Fruit fly (Drosophila melanogaster) whole organism, embryonic: ENCODE measurements around the gene GIIIspla2.

Experiments
- Abd-B ChIP-seq: fragments of 200-800 bp; sonication (Bioruptor generic); optimal IDR thresholded peaks from 2 replicates; lab custom pipeline; 2018; ENCODE audit warnings: missing biosample characterization, mild to moderate bottlenecking, missing genetic modification characterization, moderate library complexity
- CG10321 ChIP-seq: fragments of 200-800 bp; sonication (Bioruptor generic); IDR thresholded peaks from 2 replicates; pipeline ENCODE4 v1.3.6; 2022; ENCODE audit warnings: missing biosample characterization, missing genetic modification characterization
- CG10959 ChIP-seq: fragments of 200-800 bp; sonication (Bioruptor generic); IDR thresholded peaks from 2 replicates; pipeline ENCODE4 v1.3.6; 2022; ENCODE audit warnings: missing biosample characterization, missing genetic modification characterization
- CG11398 ChIP-seq: fragments of 200-800 bp; sonication (Bioruptor generic); optimal IDR thresholded peaks from 2 replicates; lab custom pipeline; 2016; ENCODE audit warnings: missing biosample characterization, missing genetic modification characterization
- CG12071 ChIP-seq: fragments of 200-800 bp; sonication (Bioruptor generic); optimal IDR thresholded peaks from 3 replicates; lab custom pipeline; 2018; ENCODE audit warnings: missing biosample characterization, mild to moderate bottlenecking, missing genetic modification characterization
- CG12744 ChIP-seq: fragments of 200-800 bp; sonication (Bioruptor generic); optimal IDR thresholded peaks from 2 replicates; lab custom pipeline; 2016; ENCODE audit warnings: missing biosample characterization, missing genetic modification characterization
- CG13624 ChIP-seq: fragments of 200-800 bp; sonication (Bioruptor generic); optimal IDR thresholded peaks from 2 replicates; lab custom pipeline; 2016; ENCODE audit warnings: missing biosample characterization, missing genetic modification characterization
- CG15269 ChIP-seq: fragments of 200-800 bp; sonication (Bioruptor generic); optimal IDR thresholded peaks from 2 replicates; lab custom pipeline; 2018; ENCODE audit warnings: missing biosample characterization, mild to moderate bottlenecking, missing genetic modification characterization, moderate library complexity
- CG16815 ChIP-seq: fragments of 200-800 bp; sonication (Bioruptor generic); optimal IDR thresholded peaks from 3 replicates; lab custom pipeline; 2017; ENCODE audit warnings: missing biosample characterization, mild to moderate bottlenecking, missing genetic modification characterization
- CG17186 ChIP-seq: fragments of 200-800 bp; sonication (Bioruptor generic); optimal IDR thresholded peaks from 3 replicates; lab custom pipeline; 2017; ENCODE audit warnings: missing biosample characterization, missing genetic modification reagents, missing genetic modification characterization
- CG18011 ChIP-seq: fragments of 200-800 bp; sonication (Bioruptor generic); optimal IDR thresholded peaks from 2 replicates; lab custom pipeline; 2017; ENCODE audit warnings: missing biosample characterization, missing genetic modification characterization, mild to moderate bottlenecking, moderate library complexity, missing genotype
- CG2120 ChIP-seq: fragments of 200-800 bp; sonication (Bioruptor generic); optimal IDR thresholded peaks from 3 replicates; lab custom pipeline; 2016; ENCODE audit warnings: missing biosample characterization, missing genetic modification characterization
- CG2678 ChIP-seq: fragments of 200-800 bp; sonication (Bioruptor generic); optimal IDR thresholded peaks from 3 replicates; lab custom pipeline; 2019; ENCODE audit warnings: missing biosample characterization, mild to moderate bottlenecking, missing genetic modification characterization, moderate library complexity
- CG31388 ChIP-seq: fragments of 200-800 bp; sonication (Bioruptor generic); optimal IDR thresholded peaks from 2 replicates; lab custom pipeline; 2016; ENCODE audit warnings: missing biosample characterization, missing genetic modification characterization
- CG33557 ChIP-seq: fragments of 200-800 bp; sonication (Bioruptor generic); optimal IDR thresholded peaks from 2 replicates; lab custom pipeline; 2019; ENCODE audit warnings: missing biosample characterization, mild to moderate bottlenecking, missing genetic modification characterization, moderate library complexity
- CG4360 ChIP-seq: fragments of 200-800 bp; sonication (Bioruptor generic); IDR thresholded peaks from 2 replicates; pipeline ENCODE4 v1.3.6; 2022; ENCODE audit warnings: missing biosample characterization, missing genetic modification characterization
- CG4730 ChIP-seq: fragments of 200-800 bp; sonication (Bioruptor generic); IDR thresholded peaks from 2 replicates; pipeline ENCODE4 v1.3.6; 2022; ENCODE audit warnings: missing biosample characterization, missing genetic modification characterization
- CG6689 ChIP-seq: fragments of 200-800 bp; sonication (Bioruptor generic); IDR thresholded peaks from 2 replicates; pipeline ENCODE4 v1.3.6; 2022; ENCODE audit warnings: missing biosample characterization, missing genetic modification characterization
- CG6813 ChIP-seq: fragments of 200-800 bp; sonication (Bioruptor generic); optimal IDR thresholded peaks from 2 replicates; lab custom pipeline; 2017; ENCODE audit warnings: missing biosample characterization, missing genetic modification characterization, mild to moderate bottlenecking, moderate library complexity, missing genetic modification reagents
- CG7271 ChIP-seq: fragments of 200-800 bp; sonication (Bioruptor generic); optimal IDR thresholded peaks from 2 replicates; lab custom pipeline; 2018; ENCODE audit warnings: missing biosample characterization, mild to moderate bottlenecking, missing genetic modification characterization, moderate library complexity
- CG7963 ChIP-seq: fragments of 200-800 bp; sonication (Bioruptor generic); IDR thresholded peaks from 3 replicates; pipeline ENCODE4 v1.3.6; 2022; ENCODE audit warnings: missing biosample characterization, missing genetic modification characterization; ENCODE audit not compliant: partially characterized antibody
- CG8089 ChIP-seq: fragments of 200-800 bp; sonication (Bioruptor generic); optimal IDR thresholded peaks from 3 replicates; lab custom pipeline; 2016; ENCODE audit warnings: missing biosample characterization, missing genetic modification characterization
- CG8765 ChIP-seq: fragments of 200-800 bp; sonication (Bioruptor generic); IDR thresholded peaks from 2 replicates; pipeline ENCODE4 v1.3.6; 2022; ENCODE audit warnings: missing biosample characterization, missing genetic modification characterization
- CG9817 ChIP-seq: fragments of 200-800 bp; sonication (Bioruptor generic); optimal IDR thresholded peaks from 2 replicates; lab custom pipeline; 2018; ENCODE audit warnings: missing biosample characterization, mild to moderate bottlenecking, missing genetic modification characterization, moderate library complexity
- D ChIP-seq, 2 experiments: fragments of 200-800 bp in 1 of 2; fragments of >200 bp in 1 of 2; sonication (Bioruptor generic) in 1 of 2; optimal IDR thresholded peaks; 2 replicates in 1 of 2; 3 replicates in 1 of 2; lab custom pipeline; 2017; ENCODE audit warnings: mild to moderate bottlenecking in 1 of 2, missing biosample characterization in 1 of 2, missing genetic modification characterization in 1 of 2, missing genetic modification reagents in 1 of 2
- E2f2 ChIP-seq: fragments of 200-800 bp; sonication (Bioruptor generic); IDR thresholded peaks from 2 replicates; pipeline ENCODE4 v1.3.6; 2022; ENCODE audit warnings: missing biosample characterization, missing genetic modification characterization
- Mrtf ChIP-seq: fragments of 200-800 bp; sonication (Bioruptor generic); IDR thresholded peaks from 3 replicates; pipeline ENCODE4 v1.3.6; 2022; ENCODE audit warnings: missing biosample characterization, missing genetic modification characterization
- Nf-YA ChIP-seq: fragments of 200-800 bp; sonication (Bioruptor generic); IDR thresholded peaks from 2 replicates; pipeline ENCODE4 v1.3.6; 2022; ENCODE audit warnings: missing biosample characterization, missing genetic modification characterization
- Nf-YC ChIP-seq: fragments of 200-800 bp; optimal IDR thresholded peaks from 3 replicates; lab custom pipeline; 2019; ENCODE audit warnings: missing biosample characterization, mild to moderate bottlenecking, missing genetic modification characterization, moderate library complexity
- abd-A ChIP-seq: fragments of 200-800 bp; sonication (Bioruptor generic); optimal IDR thresholded peaks from 3 replicates; lab custom pipeline; 2019; ENCODE audit warnings: missing biosample characterization, mild to moderate bottlenecking, missing genetic modification characterization, moderate library complexity
- ase ChIP-seq: fragments of 200-800 bp; sonication (Bioruptor generic); IDR thresholded peaks from 3 replicates; pipeline ENCODE4 v1.3.6; 2022; ENCODE audit warnings: missing biosample characterization, missing genetic modification characterization
- bab2 ChIP-seq: fragments of 200-800 bp; sonication (Bioruptor generic); optimal IDR thresholded peaks from 2 replicates; lab custom pipeline; 2016; ENCODE audit warnings: missing biosample characterization, missing genetic modification characterization
- bigmax ChIP-seq: fragments of 200-800 bp; sonication (Bioruptor generic); optimal IDR thresholded peaks from 2 replicates; lab custom pipeline; 2018; ENCODE audit warnings: missing biosample characterization, mild to moderate bottlenecking, missing genetic modification characterization
- btn ChIP-seq: fragments of 200-800 bp; sonication (Bioruptor generic); optimal IDR thresholded peaks from 2 replicates; lab custom pipeline; 2016; ENCODE audit warnings: missing biosample characterization, missing genetic modification characterization
- chinmo ChIP-seq: fragments of 200-800 bp; sonication (Bioruptor generic); IDR thresholded peaks from 4 replicates; pipeline ENCODE4 v1.3.6; 2022; ENCODE audit warnings: missing biosample characterization, missing genetic modification characterization; ENCODE audit not compliant: partially characterized antibody
- dimm ChIP-seq: fragments of 200-800 bp; sonication (Bioruptor generic); IDR thresholded peaks from 2 replicates; pipeline ENCODE4 v1.3.6; 2022; ENCODE audit warnings: missing biosample characterization, missing genetic modification characterization
- dm ChIP-seq: fragments of 200-800 bp; sonication (Bioruptor generic); optimal IDR thresholded peaks from 3 replicates; lab custom pipeline; 2016; ENCODE audit warnings: missing biosample characterization, missing genetic modification characterization
- h ChIP-seq: fragments of >200 bp; optimal IDR thresholded peaks from 2 replicates; lab custom pipeline; 2017
- lab ChIP-seq: fragments of 200-800 bp; sonication (Bioruptor generic); optimal IDR thresholded peaks from 3 replicates; lab custom pipeline; 2017; ENCODE audit warnings: missing biosample characterization, missing genetic modification characterization, mild to moderate bottlenecking, moderate library complexity, missing genetic modification reagents
- mam ChIP-seq: fragments of 200-800 bp; sonication (Bioruptor generic); optimal IDR thresholded peaks from 3 replicates; lab custom pipeline; 2016; ENCODE audit warnings: missing biosample characterization, missing genetic modification characterization
- mld ChIP-seq: fragments of 200-800 bp; sonication (Bioruptor generic); IDR thresholded peaks from 3 replicates; pipeline ENCODE4 v1.3.6; 2022; ENCODE audit warnings: missing biosample characterization, missing genetic modification characterization; ENCODE audit not compliant: partially characterized antibody
- nerfin-2 ChIP-seq: fragments of 200-800 bp; sonication (Bioruptor generic); IDR thresholded peaks from 2 replicates; pipeline ENCODE4 v1.3.6; 2022; ENCODE audit warnings: missing biosample characterization, missing genetic modification characterization; ENCODE audit not compliant: partially characterized antibody
- oc ChIP-seq: fragments of 200-800 bp; sonication (Bioruptor generic); optimal IDR thresholded peaks from 2 replicates; lab custom pipeline; 2018; ENCODE audit warnings: missing biosample characterization, mild to moderate bottlenecking, missing genetic modification characterization, moderate library complexity
- pros ChIP-seq: fragments of 200-800 bp; sonication (Bioruptor generic); optimal IDR thresholded peaks from 3 replicates; lab custom pipeline; 2019; ENCODE audit warnings: missing biosample characterization, mild to moderate bottlenecking, missing genetic modification characterization, moderate library complexity
- ranshi ChIP-seq: fragments of 200-800 bp; sonication (Bioruptor generic); IDR thresholded peaks from 2 replicates; pipeline ENCODE4 v1.3.6; 2022; ENCODE audit warnings: missing biosample characterization, missing genetic modification characterization
- salm ChIP-seq: fragments of 200-800 bp; sonication (Bioruptor generic); optimal IDR thresholded peaks from 2 replicates; lab custom pipeline; 2018; ENCODE audit warnings: missing biosample characterization, mild to moderate bottlenecking, missing genetic modification characterization
- schlank ChIP-seq: fragments of 200-800 bp; sonication (Bioruptor generic); optimal IDR thresholded peaks from 2 replicates; lab custom pipeline; 2018; ENCODE audit warnings: missing biosample characterization, mild to moderate bottlenecking, missing genetic modification characterization
- sd ChIP-seq: fragments of 200-800 bp; sonication (Bioruptor generic); optimal IDR thresholded peaks from 3 replicates; lab custom pipeline; 2018; ENCODE audit warnings: missing biosample characterization, mild to moderate bottlenecking, missing genetic modification characterization, moderate library complexity
- slbo ChIP-seq: fragments of 200-800 bp; sonication (Bioruptor generic); IDR thresholded peaks from 2 replicates; pipeline ENCODE4 v1.3.6; 2022; ENCODE audit warnings: missing biosample characterization, missing genetic modification characterization
- tap ChIP-seq: fragments of 200-800 bp; optimal IDR thresholded peaks from 3 replicates; lab custom pipeline; 2019; ENCODE audit warnings: missing biosample characterization, mild to moderate bottlenecking, missing genetic modification characterization, moderate library complexity
- zf30C ChIP-seq: fragments of 200-800 bp; sonication (Bioruptor generic); optimal IDR thresholded peaks from 3 replicates; lab custom pipeline; 2018; ENCODE audit warnings: missing biosample characterization, mild to moderate bottlenecking, missing genetic modification characterization

GIIIspla2 gene

DNA sequence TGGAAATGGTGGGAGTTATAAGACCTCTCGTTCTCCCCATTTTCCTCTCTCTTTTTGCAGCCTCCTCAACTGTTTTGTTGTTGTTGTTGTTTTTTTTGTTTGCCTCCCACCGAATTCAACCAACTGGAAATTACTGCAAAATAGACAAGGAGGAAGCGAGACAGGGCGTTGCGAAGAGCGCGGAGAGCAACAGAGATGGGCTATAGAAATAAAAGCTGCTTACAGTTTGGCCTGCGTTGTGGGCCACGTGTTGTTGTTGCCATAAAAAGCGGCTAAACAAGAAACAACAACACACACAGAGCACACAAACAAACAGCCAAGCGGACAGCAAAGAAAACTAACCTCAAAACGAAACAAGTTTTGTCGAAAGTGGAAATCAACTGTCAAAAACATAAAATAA, 37.1 kb downstream of the GIIIspla2 start (continued):
- TF ChIP-seq CG13624 (GFP tag; lab: Kevin White, UChicago) (no peak), D (optimal IDR thresholded peaks at IDR 0.05; lab: Kevin White, UChicago) (no peak), D (GFP tag; optimal IDR thresholded peaks at IDR 0.05; lab: Kevin White, UChicago) (no peak), sd (peak; percentile 55), lab (GFP tag; lab: Kevin White, UChicago) (no peak), abd-A (tag; lab: Kevin White, UChicago) (peak; percentile 86), CG10959 (GFP tag; lab: Robert Waterston, UW) (no peak), CG33557 (GFP tag; lab: Kevin White, UChicago) (no peak), CG18011 (no peak), bab2 (GFP tag; lab: Kevin White, UChicago) (no peak), bigmax (GFP tag; lab: Kevin White, UChicago) (peak; percentile 81), CG12071 (GFP tag; lab: Kevin White, UChicago) (no peak), CG7271 (tag; lab: Kevin White, UChicago) (no peak), CG2120 (GFP tag; lab: Kevin White, UChicago) (no peak), mld (no peak), CG12744 (GFP tag; lab: Kevin White, UChicago) (no peak), CG7963 (no peak), ranshi (no peak), CG4730 (GFP tag; lab: Robert Waterston, UW) (no peak), CG8765 (GFP tag; lab: Robert Waterston, UW) (no peak), chinmo (GFP tag; lab: Robert Waterston, UW) (peak; percentile 83; the same call in 3 of the 4 replicates), Abd-B (no peak), dm (no peak), CG6689 (GFP tag; lab: Robert Waterston, UW) (no peak), CG6813 (GFP tag; lab: Kevin White, UChicago) (no peak), zf30C (GFP tag; lab: Kevin White, UChicago) (no peak), pros (GFP tag; lab: Kevin White, UChicago) (no peak), oc (tag; lab: Kevin White, UChicago) (peak; percentile 74), CG8089 (GFP tag; lab: Kevin White, UChicago) (no peak), h (lab: Kevin White, UChicago) (no peak), ase (GFP tag; lab: Robert Waterston, UW) (no peak), Nf-YA (GFP tag; lab: Robert Waterston, UW) (no peak), mam (GFP tag; lab: Kevin White, UChicago) (no peak), dimm (GFP tag; lab: Robert Waterston, UW) (no peak), nerfin-2 (GFP tag; lab: Robert Waterston, UW) (no peak), CG10321 (no peak), CG9817 (tag; lab: Kevin White, UChicago) (no peak), CG15269 (tag; lab: Kevin White, UChicago) (no peak), CG31388 (GFP tag; lab: Kevin White, UChicago) (no peak), tap (tag; lab: Kevin White, UChicago) (no peak), slbo (GFP tag; lab: Robert Waterston, UW) (no peak), E2f2 (no peak), Mrtf (GFP tag; lab: Robert Waterston, UW) (no peak), CG16815 (GFP tag; lab: Kevin White, UChicago) (no peak), CG2678 (tag; lab: Kevin White, UChicago) (no peak), schlank (tag; lab: Kevin White, UChicago) (no peak), btn (GFP tag; lab: Kevin White, UChicago) (no peak), salm (tag; lab: Kevin White, UChicago) (no peak), CG17186 (GFP tag; lab: Kevin White, UChicago) (no peak), Nf-YC (tag; lab: Kevin White, UChicago) (peak; percentile 25), CG11398 (no peak), CG4360 (GFP tag; lab: Robert Waterston, UW) (peak; percentile 80)
